Worm (Caenorhabditis elegans) whole organism, L4/young adult: Measurements from ENCODE around the gene C18B2.4.
A peak's percentile ranks its signal among the peaks of the same experiment; 100 is the strongest.

ENCODE experiments used
- W03F9.2 ChIP-seq: fragments of 150-350 bp; optimal IDR thresholded peaks from 2 replicates; lab custom pipeline; 2014; ENCODE audit warnings: missing biosample characterization, missing genetic modification characterization
- dao-5 ChIP-seq: sonication (generic microtip); optimal IDR thresholded peaks from 2 replicates; lab custom pipeline; 2016; ENCODE audit warnings: missing genotype, missing genetic modification characterization, moderate library complexity, missing compliant biosample characterization
- him-1 ChIP-seq: sonication (generic microtip); optimal IDR thresholded peaks from 2 replicates; lab custom pipeline; 2016; ENCODE audit warnings: missing genotype, missing genetic modification reagents, missing genetic modification characterization, missing compliant biosample characterization

Gene C18B2.4

DNA sequence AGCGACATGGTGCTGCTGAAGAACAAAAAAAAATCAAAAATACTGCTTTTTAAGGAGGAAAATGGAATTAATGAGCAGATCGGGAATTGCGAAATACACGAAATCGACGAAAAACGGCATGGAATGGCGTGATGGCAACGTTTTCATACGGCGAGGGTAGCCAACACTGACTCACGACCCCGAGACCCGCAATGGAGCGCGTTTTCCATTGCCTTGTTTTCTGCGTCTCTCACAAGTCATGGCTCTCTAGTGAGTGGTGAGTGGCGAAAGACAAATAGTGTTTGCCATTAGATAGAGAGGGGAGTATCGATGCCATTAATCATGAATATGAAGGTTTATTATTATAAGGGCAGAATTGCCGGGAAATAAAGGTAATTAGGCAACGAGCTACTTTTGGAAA, at the start of gene C18B2.4:
Gene C18B2.4, minus strand, starts transcription at position 15 of the 400 bp plus-strand sequence.
- TF ChIP-seq W03F9.2 (tag; lab: Kevin White, UChicago) (peak; percentile 41), dao-5 (tag; lab: Kevin White, UChicago) (no peak), him-1 (no peak)

DNA sequence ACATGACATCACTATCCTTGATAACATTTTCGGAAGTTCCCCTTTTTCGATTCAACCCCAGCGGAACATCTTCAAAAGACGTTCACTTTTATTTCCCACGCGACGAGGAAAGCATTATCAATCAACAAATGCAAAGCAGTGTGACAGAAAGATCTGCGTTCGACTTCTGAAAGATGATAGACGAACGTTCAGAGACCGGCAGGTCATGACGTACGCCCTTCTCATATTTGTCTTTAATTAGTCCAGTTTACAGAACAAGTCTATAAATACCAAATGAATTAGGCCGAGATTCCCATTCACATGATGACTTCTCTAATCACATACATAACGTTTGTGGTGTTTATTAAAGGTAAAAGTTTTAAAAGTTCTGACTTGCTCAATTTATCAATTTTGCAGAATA, 49.1 kb upstream of the C18B2.4 start, which contains the start of gene R11G1.11:
Gene R11G1.11, plus strand, starts transcription at position 301 of the 400 bp plus-strand sequence.
- TF ChIP-seq dao-5 (tag; lab: Kevin White, UChicago) = no peak
- no peak for TF ChIP-seq W03F9.2 (tag; lab: Kevin White, UChicago)
- TF ChIP-seq him-1 = no peak

DNA sequence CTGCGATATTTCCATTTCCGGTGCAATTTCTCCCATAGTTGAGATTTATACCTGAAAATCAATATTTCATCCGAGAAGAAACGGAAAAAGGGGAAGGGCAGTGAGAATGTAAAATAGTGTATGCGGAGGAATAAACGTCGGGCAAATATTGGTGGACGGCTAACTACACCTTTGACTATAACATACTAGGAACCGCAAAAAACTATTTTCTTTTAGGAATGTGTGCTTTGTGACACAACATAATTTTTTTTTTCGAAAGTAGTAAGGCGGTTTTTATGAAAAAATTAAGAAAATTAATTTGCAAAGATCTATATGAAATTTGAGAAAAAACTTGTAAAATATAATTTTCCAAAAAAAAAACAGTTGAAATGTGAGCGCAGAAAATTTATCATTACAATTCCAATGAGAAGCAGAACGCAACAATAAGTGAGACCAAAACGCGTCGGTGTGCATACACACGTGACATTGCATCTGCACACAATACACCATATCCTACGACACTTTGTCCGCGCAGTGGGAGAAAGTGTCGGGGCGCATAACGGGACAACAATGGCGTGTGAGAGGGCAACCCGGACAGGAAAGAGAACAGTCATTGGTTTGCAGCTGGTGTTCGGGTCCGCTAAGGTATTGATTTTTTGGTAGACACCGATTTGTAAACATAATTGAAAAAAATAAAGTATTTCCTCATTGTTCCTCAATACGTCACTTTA, 44.7 kb upstream of the C18B2.4 start, which contains the start of the genes sax-1 and R11G1.2:
Gene sax-1, minus strand, starts transcription at position 51 of the 710 bp plus-strand sequence.
Gene R11G1.2, plus strand, starts transcription at position 515 of the 710 bp plus-strand sequence.
- TF ChIP-seq W03F9.2 (tag; lab: Kevin White, UChicago) (peak; percentile 39), him-1 (no peak)

DNA sequence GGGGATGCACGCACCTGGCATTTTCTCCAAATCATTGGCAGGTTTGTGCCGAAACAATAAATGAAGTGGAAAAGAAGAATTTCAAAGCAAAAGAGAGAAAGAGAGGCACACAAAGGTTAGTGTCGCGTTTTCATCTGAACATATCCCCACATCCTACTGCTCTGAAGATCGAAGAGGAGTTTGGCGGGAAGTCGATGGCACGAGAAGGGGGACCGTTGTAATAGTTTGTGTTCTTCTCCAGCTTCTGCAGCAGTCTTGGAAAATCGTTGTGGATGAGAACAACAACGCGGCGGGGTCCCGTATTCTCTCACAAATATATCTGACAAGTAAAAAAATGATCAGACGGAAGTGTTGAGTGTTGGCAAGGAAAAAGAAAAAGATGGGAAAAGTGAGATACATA, 40.4 kb upstream of the C18B2.4 start:
- TF ChIP-seq dao-5 (tag; lab: Kevin White, UChicago) (no peak), him-1 (no peak), W03F9.2 (tag; lab: Kevin White, UChicago) (no peak)

DNA sequence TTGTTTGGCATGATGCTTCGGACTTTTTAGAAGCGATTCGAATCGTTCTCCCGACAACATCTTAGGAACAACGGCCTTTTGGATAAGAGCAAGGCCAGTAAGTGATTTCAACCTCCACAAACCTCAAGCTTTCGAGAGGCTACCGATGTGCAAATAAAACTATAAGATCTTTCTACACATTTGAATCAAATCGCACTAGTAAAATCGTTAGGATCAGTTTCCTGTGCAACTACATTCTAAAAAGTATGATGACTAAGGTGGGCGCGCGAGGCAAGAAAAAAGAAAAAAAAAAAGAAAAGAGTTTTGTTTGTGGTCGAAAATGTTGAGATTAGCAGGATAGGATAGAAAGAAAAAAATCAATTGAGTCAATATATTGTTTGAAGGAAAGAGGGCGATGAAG, 39.3 kb upstream of the C18B2.4 start, which contains the start of gene tmem-24:
Gene tmem-24, minus strand, starts transcription at position 101 of the 400 bp plus-strand sequence.
- no peak for TF ChIP-seq dao-5 (tag; lab: Kevin White, UChicago)
- no peak for TF ChIP-seq him-1
- no peak for TF ChIP-seq W03F9.2 (tag; lab: Kevin White, UChicago)

DNA sequence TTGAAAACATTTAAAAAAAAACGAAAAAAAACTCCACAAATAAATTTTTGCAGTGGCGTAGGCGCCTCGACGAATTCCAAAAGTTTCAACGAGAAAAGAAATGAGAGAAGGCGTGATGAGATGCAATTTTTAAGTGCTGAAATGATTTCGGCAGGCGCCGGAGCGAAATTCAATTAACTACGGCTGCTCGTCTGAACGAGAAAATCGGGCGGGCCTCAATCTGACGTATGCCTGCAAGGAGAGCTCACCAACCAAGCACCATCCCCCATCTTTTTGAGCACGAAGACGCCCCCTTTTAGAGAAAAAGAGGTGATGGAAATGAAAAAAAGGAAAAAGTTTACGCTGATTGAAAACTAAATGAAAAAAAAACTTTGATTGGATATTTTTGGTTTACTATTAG, 29.2 kb upstream of the C18B2.4 start:
- TF ChIP-seq dao-5 (tag; lab: Kevin White, UChicago) (no peak), W03F9.2 (tag; lab: Kevin White, UChicago) (no peak), him-1 (no peak)

DNA sequence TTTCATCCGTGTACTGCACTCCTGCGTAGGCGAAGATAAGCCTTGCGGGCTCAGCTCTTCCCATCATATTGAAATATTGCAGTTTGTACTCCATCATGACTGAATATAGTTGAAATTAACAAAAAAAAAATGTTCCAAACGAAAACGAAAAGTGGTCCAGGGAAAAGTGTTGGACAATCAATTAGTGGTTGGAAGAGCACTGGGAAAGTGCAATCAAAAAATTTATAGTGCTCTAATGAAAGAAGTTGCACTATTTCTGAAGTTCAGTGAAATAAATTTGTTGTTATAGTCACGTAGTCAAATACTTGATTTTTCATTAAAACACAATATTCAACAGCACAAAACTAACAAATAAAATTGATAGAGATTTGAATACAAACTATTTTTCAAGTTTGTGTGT, 28.1 kb upstream of the C18B2.4 start, which contains the start of gene gst-11:
Gene gst-11, minus strand, starts transcription at position 101 of the 400 bp plus-strand sequence.
- TF ChIP-seq him-1 = no peak
- TF ChIP-seq W03F9.2 (tag; lab: Kevin White, UChicago) = no peak
- no peak for TF ChIP-seq dao-5 (tag; lab: Kevin White, UChicago)

DNA sequence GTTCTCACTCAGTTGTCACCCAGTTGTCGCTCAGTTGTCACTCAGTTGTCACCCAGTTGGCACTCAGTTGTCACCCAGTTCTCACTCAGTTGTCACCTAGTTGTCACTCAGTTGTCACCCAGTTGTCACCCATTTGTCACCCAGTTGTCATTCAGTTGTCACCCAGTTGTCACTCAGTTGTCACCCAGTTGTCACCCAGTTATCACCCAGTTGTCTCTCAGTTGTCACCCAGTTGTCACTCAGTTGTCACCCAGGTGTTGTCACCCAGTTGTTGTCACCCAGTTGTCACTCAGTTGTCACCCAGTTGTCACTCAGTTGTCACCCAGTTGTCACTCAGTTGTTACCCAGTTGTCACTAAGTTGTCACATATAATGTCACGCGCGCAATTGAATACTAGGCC, 26.0 kb upstream of the C18B2.4 start:
- TF ChIP-seq dao-5 (tag; lab: Kevin White, UChicago) = no peak
- TF ChIP-seq W03F9.2 (tag; lab: Kevin White, UChicago) = no peak
- TF ChIP-seq him-1 = no peak

DNA sequence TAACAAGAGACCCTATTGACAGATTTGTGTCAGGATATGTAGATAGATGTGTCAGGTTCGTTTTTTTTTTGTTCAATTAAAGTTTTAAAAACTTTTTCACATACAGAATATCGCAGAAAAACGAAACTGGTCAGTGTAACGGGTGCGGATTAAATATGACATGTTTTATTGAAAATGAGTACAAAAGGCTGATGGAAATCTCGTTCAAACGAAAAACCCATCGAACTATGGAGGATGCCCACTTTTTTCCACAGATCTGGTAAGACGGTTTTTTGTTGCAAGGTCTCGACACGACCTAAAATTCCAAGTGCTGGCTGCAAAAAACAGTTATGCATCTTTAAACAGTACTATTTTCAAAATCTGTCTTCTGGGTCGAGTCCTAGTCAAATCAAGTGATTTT, 24.5 kb upstream of the C18B2.4 start:
- TF ChIP-seq W03F9.2 (tag; lab: Kevin White, UChicago) (no peak), dao-5 (tag; lab: Kevin White, UChicago) (no peak), him-1 (no peak)

DNA sequence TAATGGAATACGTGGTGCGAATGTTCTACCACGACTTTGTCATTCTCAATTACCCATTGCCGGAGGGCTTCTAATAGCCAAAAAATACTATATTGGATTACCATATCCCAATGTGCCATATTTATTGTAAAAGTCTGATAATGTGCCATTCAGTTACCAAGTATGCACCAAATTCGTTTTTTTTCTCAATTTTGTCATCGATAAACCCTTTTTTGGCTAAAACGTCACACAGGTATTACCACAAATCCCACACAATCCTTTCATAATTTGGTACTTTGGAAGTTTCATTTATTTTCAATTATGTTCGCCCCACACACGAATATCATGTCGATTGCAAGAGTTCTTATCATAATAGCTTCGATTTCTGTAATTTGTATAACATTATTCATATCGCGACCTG, 22.5 kb upstream of the C18B2.4 start, which contains the start of gene vep-2:
Gene vep-2, plus strand, starts transcription at position 301 of the 400 bp plus-strand sequence.
- TF ChIP-seq dao-5 (tag; lab: Kevin White, UChicago) (no peak), W03F9.2 (tag; lab: Kevin White, UChicago) (no peak), him-1 (no peak)

DNA sequence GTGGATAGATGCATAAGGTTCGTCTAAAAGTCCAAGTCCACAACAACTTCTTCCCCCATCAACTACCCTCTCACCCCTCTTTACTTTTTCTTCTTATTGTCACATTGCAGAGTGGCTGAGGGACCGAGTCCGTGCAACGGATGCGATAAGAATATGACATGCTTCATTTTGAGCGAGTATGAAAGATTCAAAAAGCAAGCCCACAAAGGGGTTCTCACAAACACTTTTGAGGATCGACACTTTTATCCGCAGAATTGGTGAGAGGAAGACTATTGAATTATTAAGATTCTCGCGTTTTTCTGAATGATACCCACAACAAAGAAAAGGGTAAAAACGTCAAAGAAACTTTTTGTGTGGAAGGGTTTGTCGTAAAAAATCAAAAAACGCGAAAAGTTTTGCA, 20.1 kb upstream of the C18B2.4 start:
- TF ChIP-seq him-1 = no peak
- TF ChIP-seq W03F9.2 (tag; lab: Kevin White, UChicago) = no peak
- TF ChIP-seq dao-5 (tag; lab: Kevin White, UChicago) = no peak

DNA sequence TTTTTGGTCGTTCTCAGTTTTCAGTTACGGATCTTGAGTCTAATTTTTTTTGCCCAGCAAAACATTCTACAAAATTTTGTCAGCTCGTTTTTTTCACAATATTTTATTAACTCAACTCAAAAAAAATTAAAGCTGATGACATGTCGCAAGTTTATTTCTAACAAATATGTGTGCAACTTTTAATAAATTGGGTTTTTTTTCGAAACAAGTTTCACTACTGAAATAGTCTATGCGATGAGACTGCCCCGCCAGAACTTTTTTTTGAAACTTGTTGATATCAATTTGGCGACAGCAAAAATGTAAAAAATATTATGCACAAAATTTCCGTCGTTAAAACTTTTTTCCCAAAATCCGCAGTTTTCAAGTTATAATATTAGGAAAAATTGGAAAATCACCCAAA, 17.6 kb upstream of the C18B2.4 start, which contains the start of gene C18B2.2:
Gene C18B2.2, plus strand, starts transcription at position 301 of the 400 bp plus-strand sequence.
- TF ChIP-seq him-1 = no peak
- no peak for TF ChIP-seq dao-5 (tag; lab: Kevin White, UChicago)
- no peak for TF ChIP-seq W03F9.2 (tag; lab: Kevin White, UChicago)

DNA sequence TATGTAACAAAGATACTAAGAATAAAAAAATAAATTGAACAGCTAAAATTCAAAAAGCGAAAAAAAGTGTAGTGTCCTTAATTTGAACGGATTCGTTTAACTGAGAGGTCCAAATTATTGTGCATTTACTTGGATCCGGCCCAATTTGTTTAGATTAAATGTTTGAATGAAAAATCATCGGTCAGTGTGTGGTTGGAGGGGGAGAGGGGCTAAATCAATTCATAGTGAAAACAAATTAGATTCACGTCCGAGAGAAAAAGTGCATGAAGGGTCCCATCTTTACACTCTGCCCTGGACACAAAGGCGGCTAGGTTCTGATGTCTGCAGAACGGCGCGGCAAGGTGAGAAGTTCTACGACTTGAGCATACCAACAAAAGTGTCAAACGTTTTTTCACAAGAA, 13.3 kb upstream of the C18B2.4 start:
- no peak for TF ChIP-seq W03F9.2 (tag; lab: Kevin White, UChicago)

DNA sequence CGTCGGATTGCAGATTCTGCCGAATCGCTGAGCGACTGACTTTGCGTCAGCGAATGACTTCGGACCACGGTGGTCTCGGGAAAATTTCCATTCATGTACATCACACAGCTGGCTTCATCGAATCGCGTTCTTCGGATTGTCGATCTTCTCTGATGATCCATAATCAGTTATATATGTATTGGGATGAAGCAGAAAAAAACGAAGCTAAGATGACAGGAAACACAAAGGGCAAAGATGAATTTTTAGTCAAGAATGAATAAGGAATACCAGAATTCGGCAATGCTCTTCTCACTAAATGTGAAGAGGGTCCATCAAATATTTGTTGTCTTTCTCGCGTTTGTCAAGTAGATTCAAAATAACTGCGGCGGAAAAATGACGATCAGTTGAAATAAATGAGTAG, 11.7 kb upstream of the C18B2.4 start, which contains the start of gene del-9:
Gene del-9, minus strand, starts transcription at position 101 of the 400 bp plus-strand sequence.
- TF ChIP-seq dao-5 (tag; lab: Kevin White, UChicago) = no peak
- no peak for TF ChIP-seq W03F9.2 (tag; lab: Kevin White, UChicago)
- TF ChIP-seq him-1 = no peak
